Worm (Caenorhabditis elegans) whole organism, L1 larva: ENCODE measurements around the gene ugt-61.

Experiments
- aly-2 ChIP-seq: fragments of 150-350 bp; optimal IDR thresholded peaks from 2 replicates; lab custom pipeline; 2014; ENCODE audit warnings: missing biosample characterization, missing genetic modification characterization
- ama-1 ChIP-seq: fragments of 150-350 bp; optimal IDR thresholded peaks from 2 replicates; lab custom pipeline; 2014
- hpl-2 ChIP-seq: fragments of 150-350 bp; optimal IDR thresholded peaks from 2 replicates; lab custom pipeline; 2014; ENCODE audit warnings: missing biosample characterization, missing genetic modification reagents, missing genetic modification characterization
- nhr-12 ChIP-seq: sonication (generic microtip); optimal IDR thresholded peaks from 2 replicates; lab custom pipeline; 2017; ENCODE audit warnings: missing biosample characterization, missing genetic modification characterization
- nhr-77 ChIP-seq: fragments of 150-350 bp; optimal IDR thresholded peaks from 2 replicates; lab custom pipeline; 2014; ENCODE audit warnings: missing biosample characterization, missing genetic modification characterization
- skn-1 ChIP-seq: fragments of 150-350 bp; optimal IDR thresholded peaks from 2 replicates; lab custom pipeline; 2014; ENCODE audit warnings: missing biosample characterization, missing genetic modification characterization
- sup-37 ChIP-seq: fragments of 200-800 bp; sonication (Bioruptor generic); optimal IDR thresholded peaks from 2 replicates; lab custom pipeline; 2018; ENCODE audit warnings: mild to moderate bottlenecking, missing genetic modification characterization, missing compliant biosample characterization
- zag-1 ChIP-seq: fragments of 150-350 bp; optimal IDR thresholded peaks from 2 replicates; lab custom pipeline; 2014; ENCODE audit warnings: missing biosample characterization, missing genetic modification characterization
- ztf-11 ChIP-seq, 2 experiments: sonication (generic microtip); optimal IDR thresholded peaks; 2 replicates each; lab custom pipeline; 2016 to 2017; ENCODE audit warnings: missing genetic modification characterization in 2 of 2, missing biosample characterization in 1 of 2, missing compliant biosample characterization in 1 of 2

- no peak for TF ChIP-seq nhr-77 (tag; lab: Kevin White, UChicago)
- TF ChIP-seq aly-2 (tag; lab: Kevin White, UChicago): no peak
- no peak for TF ChIP-seq skn-1 (tag; lab: Kevin White, UChicago)
- TF ChIP-seq sup-37 (GFP tag; lab: Kevin White, UChicago): no peak
- TF ChIP-seq hpl-2 (GFP tag; lab: Kevin White, UChicago): no peak
- no peak for TF ChIP-seq nhr-12
- no peak for TF ChIP-seq ama-1 (lab: Kevin White, UChicago)
- no peak for TF ChIP-seq ztf-11 (tag; optimal IDR thresholded peaks at IDR 0.05; lab: Kevin White, UChicago)
- no peak for TF ChIP-seq zag-1
Measured at ce11 chrV:4700189-4700588, 42.0 kb upstream of the ugt-61 start, which contains the start of gene ZC266.1.
